Worm (Caenorhabditis elegans) whole organism, L4 larva: ENCODE results near the gene F26G1.9.

ENCODE experiments used
- ama-1 ChIP-seq: fragments of 150-350 bp; optimal IDR thresholded peaks from 2 replicates; lab custom pipeline; 2014; ENCODE audit warnings: inconsistent platforms, mixed read lengths
- arid-1 ChIP-seq: fragments of 200-800 bp; sonication (Bioruptor generic); conservative IDR thresholded peaks from 2 replicates; pipeline ENCODE4 v1.3.6; 2022; ENCODE audit warnings: missing genetic modification reagents, missing genetic modification characterization, missing compliant biosample characterization
- dpl-1 ChIP-seq: fragments of 150-350 bp; optimal IDR thresholded peaks from 2 replicates; lab custom pipeline; 2014; ENCODE audit warnings: missing biosample characterization, missing genetic modification reagents, missing genetic modification characterization
- fos-1 ChIP-seq: fragments of 150-350 bp; optimal IDR thresholded peaks from 2 replicates; lab custom pipeline; 2014; ENCODE audit warnings: missing biosample characterization, missing genetic modification characterization
- hmg-1.1 ChIP-seq: fragments of 200-800 bp; sonication (Bioruptor generic); IDR thresholded peaks from 2 replicates; pipeline ENCODE4 v1.3.6; 2022; ENCODE audit warnings: missing genetic modification reagents, missing genetic modification characterization, missing compliant biosample characterization
- jun-1 ChIP-seq: fragments of 150-350 bp; optimal IDR thresholded peaks from 2 replicates; lab custom pipeline; 2014; ENCODE audit warnings: missing biosample characterization, missing genetic modification reagents, missing genetic modification characterization
- mdl-1 ChIP-seq, 2 experiments: fragments of 150-350 bp in 1 of 2; sonication (generic microtip) in 1 of 2; optimal IDR thresholded peaks; 2 replicates each; lab custom pipeline; 2014 to 2017; ENCODE audit warnings: missing biosample characterization in 2 of 2, missing genetic modification characterization in 2 of 2
- mep-1 ChIP-seq: fragments of 150-350 bp; sonication (generic microtip); optimal IDR thresholded peaks from 3 replicates; lab custom pipeline; 2014; ENCODE audit warnings: missing biosample characterization, missing genetic modification characterization
- nhr-77 ChIP-seq: fragments of 150-350 bp; optimal IDR thresholded peaks from 2 replicates; lab custom pipeline; 2014; ENCODE audit warnings: missing biosample characterization, missing genetic modification characterization
- pqm-1 ChIP-seq: sonication (generic microtip); optimal IDR thresholded peaks from 2 replicates; lab custom pipeline; 2017; ENCODE audit warnings: missing biosample characterization, missing genetic modification characterization
- tra-1 ChIP-seq: fragments of 200-800 bp; sonication (Bioruptor generic); IDR thresholded peaks from 2 replicates; pipeline ENCODE4 v1.3.6; 2022; ENCODE audit warnings: missing genetic modification reagents, missing genetic modification characterization, missing compliant biosample characterization
- ztf-11 ChIP-seq: fragments of 150-350 bp; optimal IDR thresholded peaks from 2 replicates; lab custom pipeline; 2014; ENCODE audit warnings: missing biosample characterization, missing genetic modification characterization

ce11 chrII:4795461-4795860 is 21.7 kb upstream of the F26G1.9 start, which contains the start of gene C33F10.4:
- no peak for TF ChIP-seq tra-1 (GFP tag; lab: Robert Waterston, UW)
- TF ChIP-seq jun-1 (tag; lab: Kevin White, UChicago), result no peak
- TF ChIP-seq mep-1, result no peak
- no peak for TF ChIP-seq ama-1 (lab: Kevin White, UChicago)
- no peak for TF ChIP-seq nhr-77 (tag; lab: Kevin White, UChicago)
- TF ChIP-seq ztf-11 (tag; lab: Kevin White, UChicago), result no peak
- no peak for TF ChIP-seq mdl-1 (tag; optimal IDR thresholded peaks at IDR 0.05; lab: Kevin White, UChicago)
- TF ChIP-seq hmg-1.1 (GFP tag; lab: Robert Waterston, UW), result no peak
- TF ChIP-seq arid-1 (GFP tag; lab: Robert Waterston, UW), result no peak
- no peak for TF ChIP-seq fos-1 (tag; lab: Kevin White, UChicago)
- TF ChIP-seq dpl-1 (GFP tag; lab: Kevin White, UChicago), result no peak
- no peak for TF ChIP-seq pqm-1 (tag; lab: Kevin White, UChicago)
